Fruit fly (Drosophila melanogaster): Measurements from ENCODE around the gene CG2246.

dm6 chr3R:30600154-30601009 lies 907 bp downstream of the CG2246 start:
- TF ChIP-seq CG17806 (tag; optimal IDR thresholded peaks at IDR 0.05): peak; percentile 88
- TF ChIP-seq D1 (tag; optimal IDR thresholded peaks at IDR 0.05): no peak
- TF ChIP-seq CG12605 (GFP tag; IDR thresholded peaks at IDR 0.05): peak; percentile 95

Measured in whole organism, pupa.